Fruit fly (Drosophila melanogaster): ENCODE results near the gene Sry-delta.

Sry-delta gene

dm6 chr3R:30061980-30062379 is 18.8 kb downstream of the Sry-delta start:
- TF ChIP-seq CG7045 (GFP tag; optimal IDR thresholded peaks at IDR 0.05) (peak; percentile 30), kay (GFP tag; ENCODE audit: borderline replicate concordance) (peak; percentile 48), CG12768 (GFP tag; optimal IDR thresholded peaks at IDR 0.05) (no peak), cic (GFP tag; optimal IDR thresholded peaks at IDR 0.05) (peak; percentile 35), CG7101 (tag; optimal IDR thresholded peaks at IDR 0.05) (no peak)

- no peak for TF ChIP-seq cnc (optimal IDR thresholded peaks at IDR 0.05)
- TF ChIP-seq CG11617 (GFP tag; optimal IDR thresholded peaks at IDR 0.05), result no peak
- no peak for TF ChIP-seq CG33017 (tag; optimal IDR thresholded peaks at IDR 0.05)
- no peak for TF ChIP-seq cic (GFP tag; optimal IDR thresholded peaks at IDR 0.05)
- TF ChIP-seq CG14711 (tag; optimal IDR thresholded peaks at IDR 0.05), result no peak
- no peak for TF ChIP-seq CG7045 (GFP tag; optimal IDR thresholded peaks at IDR 0.05)
- no peak for TF ChIP-seq ovo (GFP tag; optimal IDR thresholded peaks at IDR 0.05)
- no peak for TF ChIP-seq Hr96 (GFP tag; optimal IDR thresholded peaks at IDR 0.05)
- no peak for TF ChIP-seq CG5204 (GFP tag; optimal IDR thresholded peaks at IDR 0.05)
- TF ChIP-seq Crg-1 (GFP tag; optimal IDR thresholded peaks at IDR 0.05), result no peak
- no peak for TF ChIP-seq tj (GFP tag; optimal IDR thresholded peaks at IDR 0.05)
- no peak for TF ChIP-seq CG7101 (tag; optimal IDR thresholded peaks at IDR 0.05)
Measured at dm6 chr3R:30062543-30062942, 19.4 kb downstream of the Sry-delta start.

dm6 chr3R:30063704-30064103 is 20.6 kb downstream of the Sry-delta start:
- TF ChIP-seq tj (GFP tag; optimal IDR thresholded peaks at IDR 0.05), result no peak
- no peak for TF ChIP-seq CG14711 (tag; optimal IDR thresholded peaks at IDR 0.05)

- TF ChIP-seq CG33017 (tag; optimal IDR thresholded peaks at IDR 0.05) (no peak), Crg-1 (GFP tag; optimal IDR thresholded peaks at IDR 0.05) (no peak), bab1 (GFP tag; optimal IDR thresholded peaks at IDR 0.05) (no peak), CG11617 (GFP tag; optimal IDR thresholded peaks at IDR 0.05) (no peak), cic (GFP tag; optimal IDR thresholded peaks at IDR 0.05) (no peak), CG5204 (GFP tag; optimal IDR thresholded peaks at IDR 0.05) (no peak), tj (GFP tag; optimal IDR thresholded peaks at IDR 0.05) (no peak), kay (GFP tag; ENCODE audit: borderline replicate concordance) (no peak), CG7045 (GFP tag; optimal IDR thresholded peaks at IDR 0.05) (no peak), CG14711 (tag; optimal IDR thresholded peaks at IDR 0.05) (no peak), toe (GFP tag; optimal IDR thresholded peaks at IDR 0.05) (no peak), cnc (optimal IDR thresholded peaks at IDR 0.05) (no peak), Clk (GFP tag; optimal IDR thresholded peaks at IDR 0.05) (no peak), CG7101 (tag; optimal IDR thresholded peaks at IDR 0.05) (no peak), CG1620 (GFP tag; optimal IDR thresholded peaks at IDR 0.05) (no peak), pad (GFP tag; optimal IDR thresholded peaks at IDR 0.05) (no peak), Hr96 (GFP tag; optimal IDR thresholded peaks at IDR 0.05) (no peak), Mnt (GFP tag; optimal IDR thresholded peaks at IDR 0.05) (no peak), ovo (GFP tag; optimal IDR thresholded peaks at IDR 0.05) (no peak), CG12768 (GFP tag; optimal IDR thresholded peaks at IDR 0.05) (no peak)
Measured at dm6 chr3R:30066004-30066403, 22.9 kb downstream of the Sry-delta start.

dm6 chr3R:30070198-30070597 is 27.1 kb downstream of the Sry-delta start:
- TF ChIP-seq bab1 (GFP tag; optimal IDR thresholded peaks at IDR 0.05), result no peak

dm6 chr3R:30071827-30072226 is 28.7 kb downstream of the Sry-delta start:
- TF ChIP-seq CG14711 (tag; optimal IDR thresholded peaks at IDR 0.05), result no peak
- no peak for TF ChIP-seq cic (GFP tag; optimal IDR thresholded peaks at IDR 0.05)
- TF ChIP-seq Hr96 (GFP tag; optimal IDR thresholded peaks at IDR 0.05), result no peak
- TF ChIP-seq CG5204 (GFP tag; optimal IDR thresholded peaks at IDR 0.05), result no peak
- TF ChIP-seq CG7045 (GFP tag; optimal IDR thresholded peaks at IDR 0.05), result no peak
- TF ChIP-seq kay (GFP tag; ENCODE audit: borderline replicate concordance), result no peak

dm6 chr3R:30076088-30076487 is 32.9 kb downstream of the Sry-delta start:
- TF ChIP-seq Clk (GFP tag; optimal IDR thresholded peaks at IDR 0.05), result no peak
- no peak for TF ChIP-seq ovo (GFP tag; optimal IDR thresholded peaks at IDR 0.05)
- no peak for TF ChIP-seq Crg-1 (GFP tag; optimal IDR thresholded peaks at IDR 0.05)
- TF ChIP-seq Hr96 (GFP tag; optimal IDR thresholded peaks at IDR 0.05), result no peak
- no peak for TF ChIP-seq bab1 (GFP tag; optimal IDR thresholded peaks at IDR 0.05)
- TF ChIP-seq tj (GFP tag; optimal IDR thresholded peaks at IDR 0.05), result no peak
- TF ChIP-seq Mnt (GFP tag; optimal IDR thresholded peaks at IDR 0.05), result no peak
- no peak for TF ChIP-seq cnc (optimal IDR thresholded peaks at IDR 0.05)
- no peak for TF ChIP-seq CG7101 (tag; optimal IDR thresholded peaks at IDR 0.05)
- no peak for TF ChIP-seq CG7045 (GFP tag; optimal IDR thresholded peaks at IDR 0.05)
- no peak for TF ChIP-seq toe (GFP tag; optimal IDR thresholded peaks at IDR 0.05)
- no peak for TF ChIP-seq CG5204 (GFP tag; optimal IDR thresholded peaks at IDR 0.05)

dm6 chr3R:30083215-30083614 is 40.1 kb downstream of the Sry-delta start:
- TF ChIP-seq CG5204 (GFP tag; optimal IDR thresholded peaks at IDR 0.05) (peak; percentile 20), cic (GFP tag; optimal IDR thresholded peaks at IDR 0.05) (no peak), CG7045 (GFP tag; optimal IDR thresholded peaks at IDR 0.05) (peak; percentile 3), CG14711 (tag; optimal IDR thresholded peaks at IDR 0.05) (peak; percentile 12)

All from whole organism, adult.